Worm (Caenorhabditis elegans): ENCODE results near the gene nhr-181.

- TF ChIP-seq lin-39 (tag; optimal IDR thresholded peaks at IDR 0.05) (no peak), C34F6.9 (tag; optimal IDR thresholded peaks at IDR 0.05) (no peak), ztf-4 (tag; optimal IDR thresholded peaks at IDR 0.05) (no peak), sma-3 (GFP tag; optimal IDR thresholded peaks at IDR 0.05) (no peak), nhr-6 (tag; optimal IDR thresholded peaks at IDR 0.05) (no peak), nhr-237 (tag; optimal IDR thresholded peaks at IDR 0.05) (no peak), lsy-2 (tag; optimal IDR thresholded peaks at IDR 0.05) (no peak), R02D3.7 (tag; optimal IDR thresholded peaks at IDR 0.05) (no peak), elt-3 (tag; optimal IDR thresholded peaks at IDR 0.05) (no peak), elt-1 (tag; optimal IDR thresholded peaks at IDR 0.05) (no peak), nhr-12 (tag; optimal IDR thresholded peaks at IDR 0.05) (no peak), zag-1 (tag; optimal IDR thresholded peaks at IDR 0.05) (no peak), ama-1 (optimal IDR thresholded peaks at IDR 0.05) (no peak)
These were observed 30.8 kb downstream of the nhr-181 start, which contains the start of gene T05B4.12 for ce11 chrV:4125552-4126084.

Data from whole organism, L2 larva.